Worm (Caenorhabditis elegans): ENCODE results near the gene srh-141.

The srh-141 gene

DNA sequence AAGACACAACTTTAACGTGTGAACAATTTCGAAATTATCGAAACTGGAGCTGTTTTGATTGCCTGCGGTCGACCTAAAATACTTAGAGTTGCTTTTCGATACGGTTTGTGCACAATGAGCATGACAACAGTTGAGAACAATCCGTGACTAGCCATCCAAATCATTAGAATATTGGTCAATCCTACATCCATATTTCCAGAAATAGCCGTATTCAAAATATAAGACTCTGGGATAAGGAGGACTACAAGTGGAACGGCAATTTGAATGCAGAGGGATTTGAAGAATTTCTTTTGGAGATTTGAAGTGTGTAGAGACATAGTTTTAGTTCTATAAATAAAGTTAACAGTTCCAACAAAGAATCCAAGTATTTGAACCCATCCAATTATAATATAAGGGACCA is 15.7 kb downstream of the srh-141 start:
- TF ChIP-seq tbx-2 (tag; optimal IDR thresholded peaks at IDR 0.05) (no peak), R02D3.7 (tag; optimal IDR thresholded peaks at IDR 0.05) (no peak), zag-1 (tag; optimal IDR thresholded peaks at IDR 0.05) (no peak), mml-1 (tag; optimal IDR thresholded peaks at IDR 0.05) (no peak), egl-27 (tag; optimal IDR thresholded peaks at IDR 0.05) (no peak), nhr-12 (tag; optimal IDR thresholded peaks at IDR 0.05) (no peak)

DNA sequence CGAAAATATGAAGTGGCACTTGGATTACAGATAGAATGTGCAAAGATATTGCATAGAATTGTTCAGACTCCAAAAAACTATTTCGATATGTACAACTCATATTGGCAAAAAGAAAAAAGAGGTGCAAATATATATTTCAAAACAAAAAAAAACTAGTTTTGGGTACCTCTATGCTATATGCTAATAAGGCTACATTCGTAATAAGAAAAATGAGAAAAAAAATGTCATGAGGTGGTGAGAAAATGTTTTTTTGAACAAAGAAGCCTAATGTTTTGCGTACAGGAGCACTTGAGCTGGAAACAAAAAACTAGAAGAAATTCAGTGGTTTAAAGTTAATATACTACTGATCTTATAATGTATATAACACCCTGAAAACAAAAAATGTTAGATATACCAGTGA is 17.1 kb downstream of the srh-141 start, which contains the start of gene srh-142:
TSS of gene srh-142 (minus strand) at position 101 of the 400 bp plus-strand sequence.
- no peak for TF ChIP-seq lin-39 (tag; optimal IDR thresholded peaks at IDR 0.05)
- no peak for TF ChIP-seq hmg-11 (tag; optimal IDR thresholded peaks at IDR 0.05)
- TF ChIP-seq daf-12 (tag; optimal IDR thresholded peaks at IDR 0.05) = no peak

DNA sequence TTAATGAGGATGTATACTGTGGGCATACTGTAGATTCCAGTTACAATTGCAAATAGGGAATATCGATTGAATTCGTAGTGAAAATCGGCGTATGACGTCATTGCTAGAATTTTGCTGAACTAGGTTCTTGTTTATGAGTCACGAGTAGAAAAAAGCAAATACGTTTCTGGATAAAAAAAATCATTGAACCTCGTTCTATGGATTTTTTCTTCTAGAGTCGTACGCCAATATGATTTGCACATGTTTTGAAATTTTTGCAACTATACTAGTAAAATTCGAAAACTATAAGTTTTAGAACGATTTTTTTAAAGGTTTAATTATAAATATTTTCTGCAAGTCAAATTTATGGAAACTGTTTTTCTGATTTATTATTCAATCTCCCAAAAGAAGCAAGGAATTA is 24.1 kb downstream of the srh-141 start, which contains the start of gene sru-44:
TSS of gene sru-44 (minus strand) at position 101 of the 400 bp plus-strand sequence.
- no peak for TF ChIP-seq nhr-76 (tag; optimal IDR thresholded peaks at IDR 0.05)
- TF ChIP-seq nhr-12 (tag; optimal IDR thresholded peaks at IDR 0.05) = no peak
- no peak for TF ChIP-seq fkh-2 (tag; optimal IDR thresholded peaks at IDR 0.05)
- no peak for TF ChIP-seq elt-2 (tag; optimal IDR thresholded peaks at IDR 0.05)
- no peak for TF ChIP-seq eor-1 (tag; optimal IDR thresholded peaks at IDR 0.05)
- no peak for TF ChIP-seq ceh-16 (tag; optimal IDR thresholded peaks at IDR 0.05)
- TF ChIP-seq hmg-11 (tag; optimal IDR thresholded peaks at IDR 0.05) = no peak
- TF ChIP-seq skn-1 (tag; optimal IDR thresholded peaks at IDR 0.05) = no peak
- no peak for TF ChIP-seq jun-1 (tag; optimal IDR thresholded peaks at IDR 0.05)
- no peak for TF ChIP-seq unc-39 (tag; optimal IDR thresholded peaks at IDR 0.05)
- no peak for TF ChIP-seq nhr-28 (tag; optimal IDR thresholded peaks at IDR 0.05)
- no peak for TF ChIP-seq R02D3.7 (tag; optimal IDR thresholded peaks at IDR 0.05)
- TF ChIP-seq pha-4 (tag; optimal IDR thresholded peaks at IDR 0.05) = no peak

DNA sequence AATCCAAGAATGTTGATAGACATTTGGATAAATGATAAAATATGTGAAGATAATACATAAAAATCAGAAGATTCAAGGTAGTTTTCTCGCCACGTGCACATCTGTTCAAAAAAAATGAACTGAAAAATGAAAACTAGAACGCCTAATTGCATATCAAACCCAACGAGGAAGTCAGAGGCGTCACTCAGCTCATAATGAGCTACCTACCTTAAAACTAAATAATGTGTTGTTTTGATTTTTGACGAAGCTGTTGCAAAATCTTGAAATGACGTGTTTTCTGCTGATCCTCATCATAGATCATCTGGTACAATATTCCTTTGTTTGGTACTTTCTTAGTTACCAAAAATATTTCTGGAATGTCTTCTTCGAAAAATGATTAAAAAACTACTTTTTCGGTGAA is 27.2 kb downstream of the srh-141 start, which contains the start of gene srh-138:
TSS of gene srh-138 (minus strand) at position 101 of the 400 bp plus-strand sequence.
- TF ChIP-seq pha-4 (tag; optimal IDR thresholded peaks at IDR 0.05) = no peak
- TF ChIP-seq nhr-237 (tag; optimal IDR thresholded peaks at IDR 0.05) = no peak
- TF ChIP-seq ceh-82 (tag; optimal IDR thresholded peaks at IDR 0.05) = no peak

DNA sequence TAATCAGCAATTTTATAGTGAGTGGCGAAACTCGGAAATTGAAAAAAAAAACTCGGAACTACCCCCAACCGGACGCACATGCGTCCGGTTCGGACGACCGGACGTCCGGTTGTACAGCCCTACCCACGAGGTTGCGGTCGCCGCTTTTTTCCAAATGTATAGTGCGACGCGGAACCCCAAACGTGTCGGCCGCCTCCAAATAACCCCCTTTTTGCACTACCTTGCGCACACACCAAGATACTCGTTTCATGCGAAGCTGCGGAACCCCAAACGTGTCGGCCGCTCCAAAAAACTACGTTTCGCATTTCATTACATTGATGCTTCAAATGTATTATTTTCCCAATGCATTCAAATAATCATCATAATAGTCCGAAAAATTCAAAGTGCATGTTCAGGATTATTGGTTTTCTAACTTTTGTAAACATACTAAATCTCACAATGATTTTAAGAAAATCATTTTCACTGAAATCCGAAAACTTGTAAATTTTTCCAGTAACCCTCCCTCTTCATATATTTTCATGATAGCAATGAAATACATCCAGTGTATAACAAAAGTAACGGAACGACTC is 28.4 kb downstream of the srh-141 start, which contains the start of gene srw-35:
TSS of gene srw-35 (plus strand) at position 519 of the 569 bp plus-strand sequence.
- TF ChIP-seq nhr-43 (tag; optimal IDR thresholded peaks at IDR 0.05; ENCODE audit: poor library complexity, severe bottlenecking) = no peak
- no peak for TF ChIP-seq lsy-12 (tag; optimal IDR thresholded peaks at IDR 0.05)
- no peak for TF ChIP-seq ceh-82 (tag; optimal IDR thresholded peaks at IDR 0.05)
- no peak for TF ChIP-seq skn-1 (tag; optimal IDR thresholded peaks at IDR 0.05)
- TF ChIP-seq jun-1 (tag; optimal IDR thresholded peaks at IDR 0.05) = no peak
- no peak for TF ChIP-seq eor-1 (tag; optimal IDR thresholded peaks at IDR 0.05)
- no peak for TF ChIP-seq egl-27 (tag; optimal IDR thresholded peaks at IDR 0.05)
- TF ChIP-seq nhr-76 (tag; optimal IDR thresholded peaks at IDR 0.05) = no peak
- TF ChIP-seq egl-5 (tag; optimal IDR thresholded peaks at IDR 0.05) = no peak
- no peak for TF ChIP-seq nfya-1 (tag; optimal IDR thresholded peaks at IDR 0.05; ENCODE audit: insufficient read depth)
- TF ChIP-seq sea-2 (GFP tag; optimal IDR thresholded peaks at IDR 0.05) = no peak
- no peak for TF ChIP-seq nhr-12 (tag; optimal IDR thresholded peaks at IDR 0.05)
- TF ChIP-seq ceh-16 (tag; optimal IDR thresholded peaks at IDR 0.05) = no peak

DNA sequence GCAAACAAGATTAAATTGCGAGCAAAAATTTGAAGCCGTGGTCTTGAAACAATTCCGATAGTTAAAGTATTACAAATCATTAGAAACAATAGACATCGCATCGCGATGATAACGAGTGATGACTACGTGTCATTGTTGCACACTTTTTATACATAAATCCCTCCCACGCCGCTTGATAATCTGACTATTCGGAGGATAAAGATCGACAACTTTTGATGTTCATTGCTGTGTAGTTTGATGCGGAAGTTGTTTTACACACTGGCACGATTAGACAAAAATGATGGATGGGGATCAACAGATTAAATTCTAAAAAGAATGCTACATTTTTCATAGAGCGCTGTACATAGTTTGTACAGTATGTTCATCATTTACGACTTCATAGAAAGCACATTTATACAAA is 35.5 kb downstream of the srh-141 start, which contains the start of gene T08G3.11:
TSS of gene T08G3.11 (minus strand) at position 101 of the 400 bp plus-strand sequence.
- TF ChIP-seq fkh-2 (tag; optimal IDR thresholded peaks at IDR 0.05) (no peak), elt-2 (tag; optimal IDR thresholded peaks at IDR 0.05) (no peak), skn-1 (tag; optimal IDR thresholded peaks at IDR 0.05) (no peak), aly-2 (tag; optimal IDR thresholded peaks at IDR 0.05) (no peak), ztf-11 (tag; optimal IDR thresholded peaks at IDR 0.05) (no peak), pqm-1 (tag; optimal IDR thresholded peaks at IDR 0.05) (no peak), lsy-12 (tag; optimal IDR thresholded peaks at IDR 0.05) (no peak), ztf-4 (tag; optimal IDR thresholded peaks at IDR 0.05) (no peak), elt-3 (tag; optimal IDR thresholded peaks at IDR 0.05) (no peak)

All from whole organism, L3 larva.